Worm (Caenorhabditis elegans) whole organism, early embryonic: ENCODE data around the gene sre-50.

Source experiments
- B0310.2 ChIP-seq: sonication (generic microtip); optimal IDR thresholded peaks from 2 replicates; lab custom pipeline; 2016; ENCODE audit warnings: mild to moderate bottlenecking, missing genetic modification characterization, missing compliant biosample characterization
- F13C5.2 ChIP-seq: sonication (generic microtip); optimal IDR thresholded peaks from 2 replicates; lab custom pipeline; 2017; ENCODE audit warnings: mild to moderate bottlenecking, missing genetic modification characterization, inconsistent platforms, missing compliant biosample characterization
- aly-1 ChIP-seq: sonication (generic microtip); optimal IDR thresholded peaks from 2 replicates; lab custom pipeline; 2016; ENCODE audit warnings: missing genetic modification characterization, missing compliant biosample characterization
- ama-1 ChIP-seq: fragments of 150-350 bp; optimal IDR thresholded peaks from 2 replicates; lab custom pipeline; 2014
- ceh-13 ChIP-seq: fragments of 200-800 bp; sonication (Bioruptor generic); optimal IDR thresholded peaks from 2 replicates; lab custom pipeline; 2018; ENCODE audit warnings: mild to moderate bottlenecking, missing genetic modification characterization, missing compliant biosample characterization
- ceh-36 ChIP-seq: sonication (generic microtip); optimal IDR thresholded peaks from 2 replicates; lab custom pipeline; 2016; ENCODE audit warnings: missing genetic modification characterization, inconsistent platforms, missing compliant biosample characterization
- ets-7 ChIP-seq: sonication (generic microtip); optimal IDR thresholded peaks from 2 replicates; lab custom pipeline; 2016; ENCODE audit warnings: missing genotype, missing genetic modification characterization, missing compliant biosample characterization
- flt-1 ChIP-seq: fragments of 200-800 bp; sonication (Bioruptor generic); IDR thresholded peaks from 2 replicates; pipeline ENCODE4 v1.3.6; 2022; ENCODE audit warnings: missing genetic modification characterization, missing compliant biosample characterization
- hmbx-1 ChIP-seq: sonication (generic microtip); optimal IDR thresholded peaks from 2 replicates; lab custom pipeline; 2016; ENCODE audit warnings: mild to moderate bottlenecking, missing genetic modification characterization, missing compliant biosample characterization
- hmg-4 ChIP-seq: fragments of 200-800 bp; sonication (Bioruptor generic); optimal IDR thresholded peaks from 2 replicates; lab custom pipeline; 2018; ENCODE audit warnings: mild to moderate bottlenecking, missing genetic modification characterization, missing compliant biosample characterization
- hnd-1 ChIP-seq: sonication (generic microtip); optimal IDR thresholded peaks from 2 replicates; lab custom pipeline; 2016; ENCODE audit warnings: missing genetic modification characterization, missing compliant biosample characterization
- pes-1 ChIP-seq: fragments of 200-800 bp; sonication (Bioruptor generic); IDR thresholded peaks from 2 replicates; pipeline ENCODE4 v1.3.6; 2022; ENCODE audit warnings: missing genetic modification reagents, missing genetic modification characterization, missing compliant biosample characterization
- scrt-1 ChIP-seq: fragments of 200-800 bp; sonication (Bioruptor generic); IDR thresholded peaks from 2 replicates; pipeline ENCODE4 v1.3.6; 2022; ENCODE audit warnings: missing genetic modification characterization, missing compliant biosample characterization
- sea-1 ChIP-seq: fragments of 200-800 bp; sonication (Bioruptor generic); conservative IDR thresholded peaks from 2 replicates; pipeline ENCODE4 v1.3.6; 2022; ENCODE audit warnings: missing genetic modification characterization, missing compliant biosample characterization
- tbx-11 ChIP-seq: fragments of 200-800 bp; sonication (Bioruptor generic); IDR thresholded peaks from 2 replicates; pipeline ENCODE4 v1.3.6; 2022; ENCODE audit warnings: missing genetic modification characterization, missing compliant biosample characterization
- tbx-37 ChIP-seq: fragments of 200-800 bp; sonication (Bioruptor generic); conservative IDR thresholded peaks from 2 replicates; pipeline ENCODE4 v1.3.6; 2022; ENCODE audit warnings: missing genetic modification reagents, missing genetic modification characterization, missing compliant biosample characterization
- tra-4 ChIP-seq: sonication (generic microtip); optimal IDR thresholded peaks from 2 replicates; lab custom pipeline; 2017; ENCODE audit warnings: missing genetic modification characterization, missing compliant biosample characterization

sre-50 gene

ce11 chrII:12343710-12344109 lies 40.4 kb downstream of the sre-50 start:
- TF ChIP-seq ceh-36 (peak; percentile 77), aly-1 (tag; lab: Kevin White, UChicago) (no peak)

ce11 chrII:12344787-12345186 lies 41.5 kb downstream of the sre-50 start, which contains the start of gene C44C11.6:
C44C11.6 (plus strand) TSS chrII:12344809.
- no peak for TF ChIP-seq aly-1 (tag; lab: Kevin White, UChicago)
- TF ChIP-seq pes-1 (GFP tag; lab: Robert Waterston, UW), result 0 out of 2 replicates have a peak, but pooled peaks have one; percentile 34

ce11 chrII:12346289-12346989 lies 43.1 kb downstream of the sre-50 start:
- no peak for TF ChIP-seq B0310.2 (tag; lab: Kevin White, UChicago)
- no peak for TF ChIP-seq ama-1 (lab: Kevin White, UChicago)
- TF ChIP-seq F13C5.2 (tag; lab: Kevin White, UChicago), result no peak
- TF ChIP-seq ceh-36, result no peak
- no peak for TF ChIP-seq aly-1 (tag; lab: Kevin White, UChicago)
- no peak for TF ChIP-seq sea-1 (GFP tag; lab: Robert Waterston, UW)
- TF ChIP-seq tbx-37 (GFP tag; lab: Robert Waterston, UW), result no peak
- TF ChIP-seq scrt-1, result no peak
- no peak for TF ChIP-seq pes-1 (GFP tag; lab: Robert Waterston, UW)
- TF ChIP-seq tra-4 (tag; lab: Kevin White, UChicago), result no peak
- no peak for TF ChIP-seq hmg-4 (GFP tag; lab: Kevin White, UChicago)
- TF ChIP-seq ceh-13 (GFP tag; lab: Kevin White, UChicago), result no peak
- no peak for TF ChIP-seq ets-7
- TF ChIP-seq tbx-11 (GFP tag; lab: Robert Waterston, UW), result no peak
- TF ChIP-seq hmbx-1, result no peak
- no peak for TF ChIP-seq flt-1 (GFP tag; lab: Robert Waterston, UW)
- no peak for TF ChIP-seq hnd-1 (tag; lab: Kevin White, UChicago)

- TF ChIP-seq hmg-4 (GFP tag; lab: Kevin White, UChicago), result no peak
- no peak for TF ChIP-seq ceh-36
- TF ChIP-seq ceh-13 (GFP tag; lab: Kevin White, UChicago), result no peak
- TF ChIP-seq scrt-1, result no peak
- TF ChIP-seq ets-7, result no peak
- no peak for TF ChIP-seq hmbx-1
- TF ChIP-seq sea-1 (GFP tag; lab: Robert Waterston, UW), result no peak
- no peak for TF ChIP-seq ama-1 (lab: Kevin White, UChicago)
- no peak for TF ChIP-seq F13C5.2 (tag; lab: Kevin White, UChicago)
- no peak for TF ChIP-seq flt-1 (GFP tag; lab: Robert Waterston, UW)
Measured at ce11 chrII:12348957-12349356, 45.6 kb downstream of the sre-50 start.

- TF ChIP-seq tbx-37 (GFP tag; lab: Robert Waterston, UW) (no peak), B0310.2 (tag; lab: Kevin White, UChicago) (no peak), ceh-13 (GFP tag; lab: Kevin White, UChicago) (no peak), scrt-1 (no peak), aly-1 (tag; lab: Kevin White, UChicago) (no peak), hnd-1 (tag; lab: Kevin White, UChicago) (no peak), tra-4 (tag; lab: Kevin White, UChicago) (no peak), pes-1 (GFP tag; lab: Robert Waterston, UW) (no peak), ets-7 (no peak), tbx-11 (GFP tag; lab: Robert Waterston, UW) (no peak), ceh-36 (no peak), hmg-4 (GFP tag; lab: Kevin White, UChicago) (no peak), hmbx-1 (no peak), sea-1 (GFP tag; lab: Robert Waterston, UW) (no peak), flt-1 (GFP tag; lab: Robert Waterston, UW) (no peak), ama-1 (lab: Kevin White, UChicago) (no peak), F13C5.2 (tag; lab: Kevin White, UChicago) (no peak)
Measured at ce11 chrII:12349866-12350265, 46.5 kb downstream of the sre-50 start.

ce11 chrII:12350737-12351275 lies 47.5 kb downstream of the sre-50 start:
- TF ChIP-seq scrt-1, result no peak
- no peak for TF ChIP-seq hnd-1 (tag; lab: Kevin White, UChicago)
- no peak for TF ChIP-seq tra-4 (tag; lab: Kevin White, UChicago)
- TF ChIP-seq ets-7, result no peak
- no peak for TF ChIP-seq hmg-4 (GFP tag; lab: Kevin White, UChicago)
- TF ChIP-seq flt-1 (GFP tag; lab: Robert Waterston, UW), result no peak
- no peak for TF ChIP-seq B0310.2 (tag; lab: Kevin White, UChicago)
- TF ChIP-seq pes-1 (GFP tag; lab: Robert Waterston, UW), result no peak
- no peak for TF ChIP-seq tbx-11 (GFP tag; lab: Robert Waterston, UW)
- TF ChIP-seq sea-1 (GFP tag; lab: Robert Waterston, UW), result no peak

ce11 chrII:12352115-12352514 lies 48.8 kb downstream of the sre-50 start, which contains the start of gene ras-1:
ras-1 (minus strand) TSS chrII:12352243.
- no peak for TF ChIP-seq ama-1 (lab: Kevin White, UChicago)
- no peak for TF ChIP-seq ets-7
- no peak for TF ChIP-seq flt-1 (GFP tag; lab: Robert Waterston, UW)
- TF ChIP-seq hmbx-1, result no peak
- no peak for TF ChIP-seq tbx-11 (GFP tag; lab: Robert Waterston, UW)
- no peak for TF ChIP-seq pes-1 (GFP tag; lab: Robert Waterston, UW)
- no peak for TF ChIP-seq ceh-36
- TF ChIP-seq scrt-1, result no peak
- no peak for TF ChIP-seq aly-1 (tag; lab: Kevin White, UChicago)
- no peak for TF ChIP-seq hmg-4 (GFP tag; lab: Kevin White, UChicago)
- no peak for TF ChIP-seq ceh-13 (GFP tag; lab: Kevin White, UChicago)
- no peak for TF ChIP-seq tbx-37 (GFP tag; lab: Robert Waterston, UW)
- TF ChIP-seq B0310.2 (tag; lab: Kevin White, UChicago), result no peak
- TF ChIP-seq F13C5.2 (tag; lab: Kevin White, UChicago), result no peak
- no peak for TF ChIP-seq hnd-1 (tag; lab: Kevin White, UChicago)
- no peak for TF ChIP-seq tra-4 (tag; lab: Kevin White, UChicago)
